Fruit fly (Drosophila melanogaster) whole organism, embryonic: ENCODE measurements around the gene Cht5.

ENCODE experiments used
- Ada2b ChIP-seq: fragments of 200-800 bp; sonication (Bioruptor generic); IDR thresholded peaks from 2 replicates; pipeline ENCODE4 v1.3.6; 2022; ENCODE audit warnings: missing biosample characterization, missing genetic modification characterization
- Antp ChIP-seq: fragments of 200-800 bp; sonication (Bioruptor generic); optimal IDR thresholded peaks from 3 replicates; lab custom pipeline; 2016; ENCODE audit warnings: missing biosample characterization, missing genetic modification characterization
- Asciz ChIP-seq: fragments of 200-800 bp; sonication (Bioruptor generic); optimal IDR thresholded peaks from 2 replicates; lab custom pipeline; 2017; ENCODE audit warnings: missing biosample characterization, mild to moderate bottlenecking, missing genetic modification characterization, missing genetic modification reagents
- Awh ChIP-seq: fragments of 200-800 bp; sonication (Bioruptor generic); IDR thresholded peaks from 2 replicates; pipeline ENCODE4, ENCODE4 v1.3.6; 2022; ENCODE audit warnings: missing biosample characterization, missing genetic modification characterization
- CG11398 ChIP-seq: fragments of 200-800 bp; sonication (Bioruptor generic); optimal IDR thresholded peaks from 2 replicates; lab custom pipeline; 2016; ENCODE audit warnings: missing biosample characterization, missing genetic modification characterization
- CG11504 ChIP-seq: fragments of 200-800 bp; sonication (Bioruptor generic); optimal IDR thresholded peaks from 3 replicates; lab custom pipeline; 2019; ENCODE audit warnings: missing biosample characterization, mild to moderate bottlenecking, missing genetic modification characterization, moderate library complexity
- CG12219 ChIP-seq: fragments of 200-800 bp; sonication (Bioruptor generic); optimal IDR thresholded peaks from 3 replicates; lab custom pipeline; 2018; ENCODE audit warnings: missing biosample characterization, mild to moderate bottlenecking, missing genetic modification characterization
- CG12391 ChIP-seq: fragments of 200-800 bp; sonication (Bioruptor generic); optimal IDR thresholded peaks from 3 replicates; lab custom pipeline; 2018; ENCODE audit warnings: missing biosample characterization, mild to moderate bottlenecking, missing genetic modification characterization, moderate library complexity
- CG12769 ChIP-seq: fragments of 200-800 bp; sonication (Bioruptor generic); optimal IDR thresholded peaks from 2 replicates; lab custom pipeline; 2019; ENCODE audit warnings: missing biosample characterization, mild to moderate bottlenecking, missing genetic modification characterization, moderate library complexity
- CG13424 ChIP-seq: fragments of 200-800 bp; sonication (Bioruptor generic); optimal IDR thresholded peaks from 2 replicates; lab custom pipeline; 2019; ENCODE audit warnings: missing biosample characterization, mild to moderate bottlenecking, missing genetic modification characterization, moderate library complexity
- CG14050 ChIP-seq: fragments of 200-800 bp; sonication (Bioruptor generic); IDR thresholded peaks from 3 replicates; pipeline ENCODE4 v1.3.6; 2022; ENCODE audit warnings: missing biosample characterization, missing genetic modification characterization
- CG1529 ChIP-seq: fragments of 200-800 bp; sonication (Bioruptor generic); optimal IDR thresholded peaks from 3 replicates; lab custom pipeline; 2018; ENCODE audit warnings: missing biosample characterization, missing genetic modification characterization
- CG1603 ChIP-seq: fragments of 200-800 bp; sonication (Bioruptor generic); optimal IDR thresholded peaks from 2 replicates; lab custom pipeline; 2019; ENCODE audit warnings: missing biosample characterization, mild to moderate bottlenecking, missing genetic modification characterization, moderate library complexity
- CG2875 ChIP-seq: fragments of 200-800 bp; sonication (Bioruptor generic); optimal IDR thresholded peaks from 2 replicates; lab custom pipeline; 2017; ENCODE audit warnings: missing biosample characterization, mild to moderate bottlenecking, missing genetic modification characterization, missing genetic modification reagents
- CG30020 ChIP-seq: fragments of 200-800 bp; optimal IDR thresholded peaks from 2 replicates; lab custom pipeline; 2019; ENCODE audit warnings: missing biosample characterization, mild to moderate bottlenecking, missing genetic modification characterization, moderate library complexity
- CG34224 ChIP-seq: fragments of 200-800 bp; sonication (Bioruptor generic); IDR thresholded peaks from 3 replicates; pipeline ENCODE4 v1.3.6; 2022; ENCODE audit warnings: missing biosample characterization, missing genetic modification characterization; ENCODE audit not compliant: partially characterized antibody
- CG4404 ChIP-seq: fragments of 200-800 bp; sonication (Bioruptor generic); IDR thresholded peaks from 2 replicates; pipeline ENCODE4 v1.3.6; 2022; ENCODE audit warnings: missing biosample characterization, missing genetic modification characterization
- CG4617 ChIP-seq: fragments of 200-800 bp; sonication (Bioruptor generic); optimal IDR thresholded peaks from 3 replicates; lab custom pipeline; 2016; ENCODE audit warnings: missing biosample characterization, missing genetic modification characterization, borderline replicate concordance
- CG5180 ChIP-seq: fragments of 200-800 bp; sonication (Bioruptor generic); optimal IDR thresholded peaks from 3 replicates; lab custom pipeline; 2017; ENCODE audit warnings: missing biosample characterization, missing genetic modification characterization, mild to moderate bottlenecking, moderate library complexity, missing genetic modification reagents
- CG6765 ChIP-seq: fragments of 200-800 bp; sonication (Bioruptor generic); optimal IDR thresholded peaks from 3 replicates; lab custom pipeline; 2017; ENCODE audit warnings: missing biosample characterization, mild to moderate bottlenecking, missing genetic modification characterization
- CG8765 ChIP-seq: fragments of 200-800 bp; sonication (Bioruptor generic); IDR thresholded peaks from 2 replicates; pipeline ENCODE4 v1.3.6; 2022; ENCODE audit warnings: missing biosample characterization, missing genetic modification characterization
- CG9727 ChIP-seq: fragments of 200-800 bp; sonication (Bioruptor generic); optimal IDR thresholded peaks from 3 replicates; lab custom pipeline; 2017; ENCODE audit warnings: missing biosample characterization, mild to moderate bottlenecking, missing genetic modification characterization
- CkIIα-i1 ChIP-seq: fragments of 200-800 bp; sonication (Bioruptor generic); IDR thresholded peaks from 2 replicates; pipeline ENCODE4 v1.3.6; 2022; ENCODE audit warnings: missing biosample characterization, missing genetic modification characterization
- CrebB ChIP-seq: fragments of 200-800 bp; sonication (Bioruptor generic); optimal IDR thresholded peaks from 3 replicates; lab custom pipeline; 2018; ENCODE audit warnings: missing biosample characterization, mild to moderate bottlenecking, missing genetic modification characterization
- D ChIP-seq, 2 experiments: fragments of 200-800 bp in 1 of 2; fragments of >200 bp in 1 of 2; sonication (Bioruptor generic) in 1 of 2; optimal IDR thresholded peaks; 2 replicates in 1 of 2; 3 replicates in 1 of 2; lab custom pipeline; 2017; ENCODE audit warnings: mild to moderate bottlenecking in 1 of 2, missing biosample characterization in 1 of 2, missing genetic modification characterization in 1 of 2, missing genetic modification reagents in 1 of 2
- Deaf1 ChIP-seq: fragments of 200-800 bp; optimal IDR thresholded peaks from 3 replicates; lab custom pipeline; 2019; ENCODE audit warnings: missing biosample characterization, mild to moderate bottlenecking, missing genetic modification characterization, moderate library complexity
- Hr78 ChIP-seq, 2 experiments: fragments of 200-800 bp in 1 of 2; fragments of >200 bp in 1 of 2; sonication (Bioruptor generic) in 1 of 2; optimal IDR thresholded peaks; 2 replicates each; lab custom pipeline; 2017 to 2019; ENCODE audit warnings: missing biosample characterization in 2 of 2, missing genetic modification characterization in 2 of 2, mild to moderate bottlenecking in 1 of 2, moderate library complexity in 1 of 2
- Jarid2 ChIP-seq: fragments of 200-800 bp; sonication (Bioruptor generic); optimal IDR thresholded peaks from 3 replicates; lab custom pipeline; 2017; ENCODE audit warnings: mild to moderate bottlenecking, missing biosample characterization, missing genetic modification reagents, missing genetic modification characterization
- NfI ChIP-seq: fragments of 200-800 bp; sonication (Bioruptor generic); optimal IDR thresholded peaks from 3 replicates; lab custom pipeline; 2018; ENCODE audit warnings: missing biosample characterization, mild to moderate bottlenecking, missing genetic modification characterization, moderate library complexity
- Oli ChIP-seq: fragments of 200-800 bp; sonication (Bioruptor generic); optimal IDR thresholded peaks from 2 replicates; lab custom pipeline; 2018; ENCODE audit warnings: missing biosample characterization, mild to moderate bottlenecking, missing genetic modification characterization, moderate library complexity
- ap ChIP-seq: fragments of 200-800 bp; sonication (Bioruptor generic); IDR thresholded peaks from 2 replicates; pipeline ENCODE4 v1.3.6; 2022; ENCODE audit warnings: missing biosample characterization, missing genetic modification characterization
- chif ChIP-seq, 2 experiments: fragments of 200-800 bp; sonication (Bioruptor generic); optimal IDR thresholded peaks; 3 replicates each; lab custom pipeline; 2016; ENCODE audit warnings: missing biosample characterization in 2 of 2, missing genetic modification characterization in 2 of 2
- ci ChIP-seq: fragments of 200-800 bp; sonication (Bioruptor generic); IDR thresholded peaks from 3 replicates; pipeline ENCODE4 v1.3.6; 2022; ENCODE audit warnings: missing biosample characterization, missing genetic modification characterization
- fd96Cb ChIP-seq: fragments of 200-800 bp; sonication (Bioruptor generic); optimal IDR thresholded peaks from 2 replicates; lab custom pipeline; 2018; ENCODE audit warnings: missing biosample characterization, mild to moderate bottlenecking, missing genetic modification characterization, moderate library complexity
- gem ChIP-seq: fragments of 200-800 bp; sonication (Bioruptor generic); optimal IDR thresholded peaks from 2 replicates; lab custom pipeline; 2019; ENCODE audit warnings: missing biosample characterization, mild to moderate bottlenecking, missing genetic modification characterization, moderate library complexity
- ham ChIP-seq: fragments of 200-800 bp; sonication (Bioruptor generic); IDR thresholded peaks from 2 replicates; pipeline ENCODE4 v1.3.6; 2022; ENCODE audit warnings: missing biosample characterization, missing genetic modification characterization
- hth ChIP-seq: fragments of >200 bp; optimal IDR thresholded peaks from 2 replicates; lab custom pipeline; 2017; ENCODE audit warnings: inconsistent platforms
- lab ChIP-seq: fragments of 200-800 bp; sonication (Bioruptor generic); optimal IDR thresholded peaks from 3 replicates; lab custom pipeline; 2017; ENCODE audit warnings: missing biosample characterization, missing genetic modification characterization, mild to moderate bottlenecking, moderate library complexity, missing genetic modification reagents
- nerfin-2 ChIP-seq: fragments of 200-800 bp; sonication (Bioruptor generic); IDR thresholded peaks from 2 replicates; pipeline ENCODE4 v1.3.6; 2022; ENCODE audit warnings: missing biosample characterization, missing genetic modification characterization; ENCODE audit not compliant: partially characterized antibody
- pnt ChIP-seq: fragments of 200-800 bp; sonication (Bioruptor generic); optimal IDR thresholded peaks from 3 replicates; lab custom pipeline; 2016; ENCODE audit warnings: missing biosample characterization, missing genetic modification characterization
- row ChIP-seq: fragments of 200-800 bp; sonication (Bioruptor generic); IDR thresholded peaks from 3 replicates; pipeline ENCODE4 v1.3.6; 2022; ENCODE audit warnings: missing biosample characterization, missing genetic modification characterization
- trem ChIP-seq: fragments of 200-800 bp; optimal IDR thresholded peaks from 3 replicates; lab custom pipeline; 2019; ENCODE audit warnings: missing biosample characterization, mild to moderate bottlenecking, missing genetic modification characterization, moderate library complexity
- ttk ChIP-seq: fragments of 200-800 bp; sonication (Bioruptor generic); IDR thresholded peaks from 2 replicates; pipeline ENCODE4 v2.1.2; 2022; ENCODE audit warnings: missing biosample characterization, missing genetic modification characterization
- z ChIP-seq: fragments of 200-800 bp; sonication (Bioruptor generic); IDR thresholded peaks from 3 replicates; pipeline ENCODE4 v1.3.6; 2022; ENCODE audit warnings: missing biosample characterization, missing genetic modification characterization

Gene Cht5

dm6 chr3R:13789617-13790277 is 22.4 kb downstream of the Cht5 start (continued):
- no peak for TF ChIP-seq fd96Cb
- TF ChIP-seq CG14050, result no peak
- TF ChIP-seq CG30020 (tag; lab: Kevin White, UChicago), result no peak
- TF ChIP-seq CG5180 (GFP tag; lab: Kevin White, UChicago), result peak; percentile 97
- TF ChIP-seq chif (GFP tag; optimal IDR thresholded peaks at IDR 0.05; lab: Kevin White, UChicago), result no peak
- no peak for TF ChIP-seq CG6765
- no peak for TF ChIP-seq Asciz (GFP tag; lab: Kevin White, UChicago)
- TF ChIP-seq CG9727 (GFP tag; lab: Kevin White, UChicago), result no peak
- TF ChIP-seq Antp, result no peak
- TF ChIP-seq CG8765 (GFP tag; lab: Robert Waterston, UW), result no peak
- TF ChIP-seq ap (GFP tag; lab: Robert Waterston, UW), result no peak
- TF ChIP-seq CG12769, result no peak
- peak; percentile 72 for TF ChIP-seq Deaf1
- peak; percentile 59; the same call in 1 of the 3 replicates for TF ChIP-seq z (GFP tag; lab: Robert Waterston, UW)
- no peak for TF ChIP-seq CG12391 (tag; lab: Kevin White, UChicago)
- TF ChIP-seq CG12219 (GFP tag; lab: Kevin White, UChicago), result no peak
- TF ChIP-seq hth (lab: Kevin White, UChicago), result no peak
- TF ChIP-seq lab (GFP tag; lab: Kevin White, UChicago), result no peak
- no peak for TF ChIP-seq CG34224
- TF ChIP-seq ci (GFP tag; lab: Robert Waterston, UW), result 0 out of 3 replicates have a peak, but pooled peaks have one; percentile 26
- TF ChIP-seq CkIIα-i1 (GFP tag; lab: Robert Waterston, UW), result no peak
- TF ChIP-seq, all 482 proteins: peak for 12

dm6 chr3R:13790820-13791219 is 23.5 kb downstream of the Cht5 start:
- TF ChIP-seq D (optimal IDR thresholded peaks at IDR 0.05; lab: Kevin White, UChicago) (no peak), D (GFP tag; optimal IDR thresholded peaks at IDR 0.05; lab: Kevin White, UChicago) (no peak)

dm6 chr3R:13793105-13793978 is 26.0 kb downstream of the Cht5 start:
- TF ChIP-seq Ada2b (GFP tag; lab: Robert Waterston, UW) (no peak), CG1603 (tag; lab: Kevin White, UChicago) (peak; percentile 66), CG11398 (GFP tag; lab: Kevin White, UChicago) (no peak), ham (GFP tag; lab: Robert Waterston, UW) (no peak), pnt (GFP tag; lab: Kevin White, UChicago) (peak; percentile 2), trem (tag; lab: Kevin White, UChicago) (peak; percentile 11), Jarid2 (no peak), CG12391 (tag; lab: Kevin White, UChicago) (peak; percentile 55), NfI (GFP tag; lab: Kevin White, UChicago) (peak; percentile 2), ttk (GFP tag; lab: Robert Waterston, UW) (peak; percentile 52; the same call in 1 of the 2 replicates), CkIIα-i1 (GFP tag; lab: Robert Waterston, UW) (no peak), CG5180 (GFP tag; lab: Kevin White, UChicago) (peak; percentile 25), CG13424 (tag; lab: Kevin White, UChicago) (peak; percentile 23), gem (tag; lab: Kevin White, UChicago) (peak; percentile 73), Oli (tag; lab: Kevin White, UChicago) (peak; percentile 26), CG11504 (tag; lab: Kevin White, UChicago) (peak; percentile 35), Hr78 (GFP tag; optimal IDR thresholded peaks at IDR 0.05; lab: Kevin White, UChicago) (peak in 1 of 2 experiments; percentile 53), CG4404 (GFP tag; lab: Robert Waterston, UW) (no peak), CG1529 (peak; percentile 13), Awh (no peak), nerfin-2 (GFP tag; lab: Robert Waterston, UW) (0 out of 2 replicates have a peak, but pooled peaks have one; percentile 12), CrebB (tag; lab: Kevin White, UChicago) (no peak), row (peak; percentile 37; the same call in 2 of the 3 replicates), CG2875 (GFP tag; lab: Kevin White, UChicago) (peak; percentile 13), CG4617 (no peak)
